Worm (Caenorhabditis elegans) whole organism, L3 larva: ENCODE results near the gene eif-2D.

Source experiments
- R02D3.7 ChIP-seq: fragments of 150-350 bp; optimal IDR thresholded peaks from 2 replicates; lab custom pipeline; 2014; ENCODE audit warnings: missing biosample characterization, missing genetic modification characterization
- aly-2 ChIP-seq: fragments of 150-350 bp; optimal IDR thresholded peaks from 2 replicates; lab custom pipeline; 2014; ENCODE audit warnings: missing biosample characterization, missing genetic modification characterization
- ama-1 ChIP-seq: fragments of 150-350 bp; optimal IDR thresholded peaks from 2 replicates; lab custom pipeline; 2018
- elt-1 ChIP-seq: fragments of 150-350 bp; optimal IDR thresholded peaks from 2 replicates; lab custom pipeline; 2014; ENCODE audit warnings: missing biosample characterization, missing genetic modification characterization
- elt-2 ChIP-seq: sonication (generic microtip); optimal IDR thresholded peaks from 2 replicates; lab custom pipeline; 2016; ENCODE audit warnings: missing genetic modification reagents, mild to moderate bottlenecking, missing genetic modification characterization, missing compliant biosample characterization
- elt-3 ChIP-seq, 3 experiments: fragments of 150-350 bp in 1 of 3; sonication (generic microtip) in 2 of 3; optimal IDR thresholded peaks; 2 replicates in 2 of 3; 4 replicates in 1 of 3; lab custom pipeline; 2014 to 2017; ENCODE audit warnings: missing biosample characterization in 3 of 3, missing genetic modification characterization in 3 of 3
- fkh-10 ChIP-seq: sonication (generic microtip); optimal IDR thresholded peaks from 2 replicates; lab custom pipeline; 2017; ENCODE audit warnings: missing biosample characterization, missing genetic modification reagents, missing genetic modification characterization
- jun-1 ChIP-seq: fragments of 150-350 bp; optimal IDR thresholded peaks from 2 replicates; lab custom pipeline; 2014; ENCODE audit warnings: missing biosample characterization, missing genetic modification reagents, missing genetic modification characterization
- lin-39 ChIP-seq: fragments of 150-350 bp; optimal IDR thresholded peaks from 2 replicates; lab custom pipeline; 2018; ENCODE audit warnings: missing biosample characterization, missing genetic modification reagents, missing genetic modification characterization
- nhr-237 ChIP-seq: fragments of 150-350 bp; optimal IDR thresholded peaks from 2 replicates; lab custom pipeline; 2014; ENCODE audit warnings: missing biosample characterization, missing genetic modification characterization
- skn-1 ChIP-seq: fragments of 150-350 bp; optimal IDR thresholded peaks from 2 replicates; lab custom pipeline; 2014; ENCODE audit warnings: missing biosample characterization, missing genetic modification characterization
- snpc-4 ChIP-seq: fragments of 150-350 bp; optimal IDR thresholded peaks from 2 replicates; lab custom pipeline; 2014; ENCODE audit warnings: missing biosample characterization, missing genetic modification characterization
- unc-62 ChIP-seq: fragments of 150-350 bp; sonication (generic microtip); optimal IDR thresholded peaks from 4 replicates; lab custom pipeline; 2014; ENCODE audit warnings: missing biosample characterization, missing genetic modification reagents, missing genetic modification characterization

ce11 chrII:5708154-5708553 is 16.6 kb downstream of the eif-2D start:
- TF ChIP-seq elt-1 (tag; lab: Kevin White, UChicago): no peak
- TF ChIP-seq skn-1 (tag; lab: Kevin White, UChicago): no peak
- no peak for TF ChIP-seq snpc-4 (tag; lab: Kevin White, UChicago)
- TF ChIP-seq R02D3.7: no peak
- no peak for TF ChIP-seq elt-3 (tag; optimal IDR thresholded peaks at IDR 0.05; lab: Kevin White, UChicago)
- TF ChIP-seq jun-1: no peak
- TF ChIP-seq aly-2: no peak
- TF ChIP-seq nhr-237 (tag; lab: Kevin White, UChicago): no peak
- peak; percentile 95 for TF ChIP-seq fkh-10
- no peak for TF ChIP-seq elt-2 (tag; lab: Kevin White, UChicago)
- no peak for TF ChIP-seq lin-39
- TF ChIP-seq unc-62 (GFP tag; lab: Kevin White, UChicago): no peak
- no peak for TF ChIP-seq ama-1
